Fruit fly (Drosophila melanogaster): ENCODE results near the gene nur.
A peak's percentile ranks its signal among the peaks of the same experiment; 100 is the strongest.

The nur gene

DNA sequence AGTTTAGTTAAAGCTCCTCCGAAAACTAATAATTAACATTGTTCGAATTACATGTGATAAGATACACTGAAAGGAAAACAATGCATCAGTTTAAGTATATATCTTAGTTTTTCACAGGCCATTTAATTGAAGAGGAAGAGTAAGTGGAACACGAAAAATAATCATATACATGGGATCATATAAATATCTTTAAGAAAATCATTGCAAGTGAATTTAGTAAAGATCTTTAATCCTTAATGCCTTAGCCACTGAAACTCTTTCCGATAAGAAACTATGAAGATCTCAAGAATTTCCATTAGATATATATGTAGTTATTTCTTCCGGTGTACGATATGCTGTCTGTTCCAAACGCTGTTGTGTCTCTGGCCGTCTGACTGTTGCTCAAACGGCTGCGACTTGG is 42.7 kb downstream of the nur start (continued):
- TF ChIP-seq CG10543 (GFP tag; optimal IDR thresholded peaks at IDR 0.05) (no peak), CG33213 (GFP tag; optimal IDR thresholded peaks at IDR 0.05) (peak; percentile 21), CG31388 (GFP tag; optimal IDR thresholded peaks at IDR 0.05) (no peak), CG17359 (tag; optimal IDR thresholded peaks at IDR 0.05) (peak; percentile 61), Xbp1 (GFP tag; optimal IDR thresholded peaks at IDR 0.05) (peak; percentile 48), CG34422 (GFP tag; IDR thresholded peaks at IDR 0.05) (no peak), HmgD (GFP tag; optimal IDR thresholded peaks at IDR 0.05) (no peak), Trl (optimal IDR thresholded peaks at IDR 0.05) (no peak), Trl (GFP tag; optimal IDR thresholded peaks at IDR 0.05) (peak; percentile 39), Hr78 (GFP tag; optimal IDR thresholded peaks at IDR 0.05) (no peak), Hr3 (GFP tag; optimal IDR thresholded peaks at IDR 0.05) (peak; percentile 51), crp (GFP tag; optimal IDR thresholded peaks at IDR 0.05) (no peak), CG13424 (tag; optimal IDR thresholded peaks at IDR 0.05) (peak; percentile 66), Gug (GFP tag; IDR thresholded peaks at IDR 0.05) (0 out of 4 replicates have a peak, but pooled peaks have one; percentile 19), Scr (GFP tag; IDR thresholded peaks at IDR 0.05; ENCODE audit: partially characterized antibody) (no peak), CG14860 (GFP tag; IDR thresholded peaks at IDR 0.05; ENCODE audit: partially characterized antibody) (no peak), Dbx (GFP tag; IDR thresholded peaks at IDR 0.05) (no peak; the same call in 2 of the 3 replicates), kay (GFP tag; optimal IDR thresholded peaks at IDR 0.05) (peak; percentile 23), ro (GFP tag; IDR thresholded peaks at IDR 0.05) (no peak), chinmo (GFP tag; IDR thresholded peaks at IDR 0.05; ENCODE audit: partially characterized antibody) (no peak), CG13296 (GFP tag; optimal IDR thresholded peaks at IDR 0.05) (peak; percentile 18), disco-r (GFP tag; optimal IDR thresholded peaks at IDR 0.05) (no peak), lbe (GFP tag; optimal IDR thresholded peaks at IDR 0.05) (no peak), hkb (optimal IDR thresholded peaks at IDR 0.05) (no peak), hkb (GFP tag; IDR thresholded peaks at IDR 0.05) (peak; percentile 69), Neu2 (GFP tag; optimal IDR thresholded peaks at IDR 0.05; ENCODE audit: borderline replicate concordance) (no peak), CG42726 (GFP tag; IDR thresholded peaks at IDR 0.05; ENCODE audit: partially characterized antibody) (no peak), CG3407 (GFP tag; optimal IDR thresholded peaks at IDR 0.05) (peak; percentile 49), dpn (GFP tag; optimal IDR thresholded peaks at IDR 0.05) (peak; percentile 49 to 63), Rfx (GFP tag; IDR thresholded peaks at IDR 0.05) (peak; percentile 60; the same call in 1 of the 2 replicates), CG2875 (GFP tag; optimal IDR thresholded peaks at IDR 0.05) (peak; percentile 41), CG12769 (tag; optimal IDR thresholded peaks at IDR 0.05) (no peak), CG6813 (GFP tag; optimal IDR thresholded peaks at IDR 0.05) (no peak), Hey (tag; optimal IDR thresholded peaks at IDR 0.05) (no peak), mam (GFP tag; optimal IDR thresholded peaks at IDR 0.05) (peak; percentile 27), Stat92E (GFP tag; optimal IDR thresholded peaks at IDR 0.05) (no peak), Fer1 (GFP tag; optimal IDR thresholded peaks at IDR 0.05) (peak; percentile 11), CG6854 (GFP tag; optimal IDR thresholded peaks at IDR 0.05) (no peak), ash1 (GFP tag; optimal IDR thresholded peaks at IDR 0.05) (no peak), D (optimal IDR thresholded peaks at IDR 0.05) (no peak), D (GFP tag; optimal IDR thresholded peaks at IDR 0.05) (peak; percentile 1), CG4854 (GFP tag; optimal IDR thresholded peaks at IDR 0.05) (peak; percentile 43), CG16813 (GFP tag; IDR thresholded peaks at IDR 0.05; ENCODE audit: partially characterized antibody) (no peak), mld (GFP tag; IDR thresholded peaks at IDR 0.05; ENCODE audit: partially characterized antibody) (no peak), sima (GFP tag; optimal IDR thresholded peaks at IDR 0.05) (no peak), Jarid2 (GFP tag; optimal IDR thresholded peaks at IDR 0.05) (no peak), CG32767 (GFP tag; IDR thresholded peaks at IDR 0.05) (no peak), CG33557 (GFP tag; optimal IDR thresholded peaks at IDR 0.05) (no peak), CG15479 (GFP tag; optimal IDR thresholded peaks at IDR 0.05) (no peak), tup (GFP tag; optimal IDR thresholded peaks at IDR 0.05) (no peak)
